Fruit fly (Drosophila melanogaster) whole organism, embryonic: ENCODE results near the gene CG32708.
A peak's percentile ranks its signal among the peaks of the same experiment; 100 is the strongest.

Experiments
- Ada2b ChIP-seq: fragments of 200-800 bp; sonication (Bioruptor generic); IDR thresholded peaks from 2 replicates; pipeline ENCODE4 v1.3.6; 2022; ENCODE audit warnings: missing biosample characterization, missing genetic modification characterization
- Asciz ChIP-seq: fragments of 200-800 bp; sonication (Bioruptor generic); optimal IDR thresholded peaks from 2 replicates; lab custom pipeline; 2017; ENCODE audit warnings: missing biosample characterization, mild to moderate bottlenecking, missing genetic modification characterization, missing genetic modification reagents
- Atf-2 ChIP-seq: fragments of 200-800 bp; sonication (Bioruptor generic); optimal IDR thresholded peaks from 2 replicates; lab custom pipeline; 2016; ENCODE audit warnings: missing biosample characterization, missing genetic modification characterization
- B-H1 ChIP-seq: fragments of 200-800 bp; sonication (Bioruptor generic); IDR thresholded peaks from 3 replicates; pipeline ENCODE4 v1.3.6; 2022; ENCODE audit warnings: missing biosample characterization, missing genetic modification characterization
- Bteb2 ChIP-seq: fragments of 200-800 bp; sonication (Bioruptor generic); optimal IDR thresholded peaks from 2 replicates; lab custom pipeline; 2016; ENCODE audit warnings: missing biosample characterization, missing genetic modification characterization
- CG10431 ChIP-seq: fragments of 200-800 bp; sonication (Bioruptor generic); optimal IDR thresholded peaks from 3 replicates; lab custom pipeline; 2018; ENCODE audit warnings: missing biosample characterization, mild to moderate bottlenecking, missing genetic modification characterization
- CG10462 ChIP-seq: fragments of 200-800 bp; sonication (Bioruptor generic); optimal IDR thresholded peaks from 2 replicates; lab custom pipeline; 2016; ENCODE audit warnings: missing biosample characterization, missing genetic modification characterization
- CG11247 ChIP-seq: fragments of 200-800 bp; sonication (Bioruptor generic); IDR thresholded peaks from 2 replicates; pipeline ENCODE4 v1.3.6; 2022; ENCODE audit warnings: missing biosample characterization, missing genetic modification characterization
- CG11696 ChIP-seq: fragments of 200-800 bp; sonication (Bioruptor generic); IDR thresholded peaks from 2 replicates; pipeline ENCODE4 v1.3.6; 2022; ENCODE audit warnings: missing biosample characterization, missing genetic modification characterization
- CG13123 ChIP-seq: fragments of 200-800 bp; sonication (Bioruptor generic); optimal IDR thresholded peaks from 2 replicates; lab custom pipeline; 2016; ENCODE audit warnings: missing biosample characterization, missing genetic modification characterization
- CG13894 ChIP-seq: fragments of 200-800 bp; sonication (Bioruptor generic); optimal IDR thresholded peaks from 3 replicates; lab custom pipeline; 2018; ENCODE audit warnings: missing biosample characterization, mild to moderate bottlenecking, missing genetic modification characterization, moderate library complexity
- CG14441 ChIP-seq: fragments of 200-800 bp; sonication (Bioruptor generic); IDR thresholded peaks from 2 replicates; pipeline ENCODE4 v1.3.6; 2022; ENCODE audit warnings: missing biosample characterization, missing genetic modification characterization
- CG15514 ChIP-seq: fragments of 200-800 bp; sonication (Bioruptor generic); optimal IDR thresholded peaks from 3 replicates; lab custom pipeline; 2017; ENCODE audit warnings: missing biosample characterization, missing genetic modification characterization, mild to moderate bottlenecking, moderate library complexity, missing genetic modification reagents
- CG15696 ChIP-seq: fragments of 200-800 bp; sonication (Bioruptor generic); optimal IDR thresholded peaks from 2 replicates; lab custom pipeline; 2019; ENCODE audit warnings: missing biosample characterization, mild to moderate bottlenecking, missing genetic modification characterization, moderate library complexity
- CG17802 ChIP-seq: fragments of 200-800 bp; sonication (Bioruptor generic); optimal IDR thresholded peaks from 2 replicates; lab custom pipeline; 2018; ENCODE audit warnings: missing biosample characterization, mild to moderate bottlenecking, missing genetic modification characterization, moderate library complexity
- CG18262 ChIP-seq: fragments of 200-800 bp; optimal IDR thresholded peaks from 3 replicates; lab custom pipeline; 2019; ENCODE audit warnings: missing biosample characterization, mild to moderate bottlenecking, missing genetic modification characterization, moderate library complexity
- CG2120 ChIP-seq: fragments of 200-800 bp; sonication (Bioruptor generic); optimal IDR thresholded peaks from 3 replicates; lab custom pipeline; 2016; ENCODE audit warnings: missing biosample characterization, missing genetic modification characterization
- CG2199 ChIP-seq: fragments of 200-800 bp; sonication (Bioruptor generic); IDR thresholded peaks from 3 replicates; pipeline ENCODE4 v1.3.6; 2022; ENCODE audit warnings: missing biosample characterization, missing genetic modification characterization
- CG31388 ChIP-seq: fragments of 200-800 bp; sonication (Bioruptor generic); optimal IDR thresholded peaks from 2 replicates; lab custom pipeline; 2016; ENCODE audit warnings: missing biosample characterization, missing genetic modification characterization
- CG3281 ChIP-seq: fragments of 200-800 bp; sonication (Bioruptor generic); optimal IDR thresholded peaks from 3 replicates; lab custom pipeline; 2017; ENCODE audit warnings: missing biosample characterization, mild to moderate bottlenecking, missing genetic modification characterization
- CG4617 ChIP-seq: fragments of 200-800 bp; sonication (Bioruptor generic); optimal IDR thresholded peaks from 3 replicates; lab custom pipeline; 2016; ENCODE audit warnings: missing biosample characterization, missing genetic modification characterization, borderline replicate concordance
- CG5180 ChIP-seq: fragments of 200-800 bp; sonication (Bioruptor generic); optimal IDR thresholded peaks from 3 replicates; lab custom pipeline; 2017; ENCODE audit warnings: missing biosample characterization, missing genetic modification characterization, mild to moderate bottlenecking, moderate library complexity, missing genetic modification reagents
- CG5953 ChIP-seq: fragments of 200-800 bp; sonication (Bioruptor generic); IDR thresholded peaks from 2 replicates; pipeline ENCODE4 v1.3.6; 2022; ENCODE audit warnings: missing biosample characterization, missing genetic modification characterization
- Drgx ChIP-seq: fragments of 200-800 bp; sonication (Bioruptor generic); IDR thresholded peaks from 2 replicates; pipeline ENCODE4 v1.3.6; 2022; ENCODE audit warnings: missing biosample characterization, missing genetic modification characterization
- Ets97D ChIP-seq: fragments of 200-800 bp; sonication (Bioruptor generic); optimal IDR thresholded peaks from 3 replicates; lab custom pipeline; 2016; ENCODE audit warnings: missing biosample characterization, missing genetic modification characterization
- Fer1 ChIP-seq: fragments of 200-800 bp; sonication (Bioruptor generic); optimal IDR thresholded peaks from 2 replicates; lab custom pipeline; 2017; ENCODE audit warnings: missing biosample characterization, mild to moderate bottlenecking, missing genetic modification characterization
- Hand ChIP-seq: fragments of 200-800 bp; sonication (Bioruptor generic); optimal IDR thresholded peaks from 2 replicates; lab custom pipeline; 2017; ENCODE audit warnings: mild to moderate bottlenecking, missing biosample characterization, missing genetic modification reagents, missing genetic modification characterization
- Kr ChIP-seq: fragments of 200-800 bp; sonication (Bioruptor generic); optimal IDR thresholded peaks from 2 replicates; lab custom pipeline; 2017; ENCODE audit warnings: missing biosample characterization, mild to moderate bottlenecking, missing genetic modification characterization
- Lhr ChIP-seq: fragments of 200-800 bp; sonication (Bioruptor generic); optimal IDR thresholded peaks from 3 replicates; lab custom pipeline; 2017; ENCODE audit warnings: mild to moderate bottlenecking, missing biosample characterization, missing genetic modification reagents, missing genetic modification characterization
- Mad ChIP-seq: fragments of 200-800 bp; sonication (Bioruptor generic); optimal IDR thresholded peaks from 2 replicates; lab custom pipeline; 2016; ENCODE audit warnings: missing biosample characterization, missing genetic modification characterization
- NFAT ChIP-seq: fragments of 200-800 bp; sonication (Bioruptor generic); IDR thresholded peaks from 2 replicates; pipeline ENCODE4 v1.3.6; 2022; ENCODE audit warnings: missing biosample characterization, missing genetic modification characterization
- Neu2 ChIP-seq: fragments of 200-800 bp; sonication (Bioruptor generic); optimal IDR thresholded peaks from 3 replicates; lab custom pipeline; 2016; ENCODE audit warnings: missing biosample characterization, missing genetic modification characterization, borderline replicate concordance
- Opbp ChIP-seq: fragments of 200-800 bp; sonication (Bioruptor generic); IDR thresholded peaks from 3 replicates; pipeline ENCODE4 v1.3.6; 2022; ENCODE audit warnings: missing biosample characterization, missing genetic modification characterization; ENCODE audit not compliant: partially characterized antibody
- ci ChIP-seq: fragments of 200-800 bp; sonication (Bioruptor generic); IDR thresholded peaks from 3 replicates; pipeline ENCODE4 v1.3.6; 2022; ENCODE audit warnings: missing biosample characterization, missing genetic modification characterization
- disco-r ChIP-seq: fragments of 200-800 bp; sonication (Bioruptor generic); optimal IDR thresholded peaks from 2 replicates; lab custom pipeline; 2016; ENCODE audit warnings: missing biosample characterization, missing genetic modification characterization
- dmrt11E ChIP-seq: fragments of 200-800 bp; sonication (Bioruptor generic); optimal IDR thresholded peaks from 3 replicates; lab custom pipeline; 2018; ENCODE audit warnings: missing biosample characterization, mild to moderate bottlenecking, missing genetic modification characterization, moderate library complexity
- ems ChIP-seq: fragments of 200-800 bp; sonication (Bioruptor generic); optimal IDR thresholded peaks from 3 replicates; lab custom pipeline; 2016; ENCODE audit warnings: missing biosample characterization, missing genetic modification characterization
- fu2 ChIP-seq: fragments of 200-800 bp; sonication (Bioruptor generic); optimal IDR thresholded peaks from 2 replicates; lab custom pipeline; 2016; ENCODE audit warnings: missing biosample characterization, missing genetic modification characterization
- gem ChIP-seq: fragments of 200-800 bp; sonication (Bioruptor generic); optimal IDR thresholded peaks from 2 replicates; lab custom pipeline; 2019; ENCODE audit warnings: missing biosample characterization, mild to moderate bottlenecking, missing genetic modification characterization, moderate library complexity
- insv ChIP-seq, 2 experiments: fragments of 200-800 bp; sonication (Bioruptor generic); optimal IDR thresholded peaks; 3 replicates each; lab custom pipeline; 2016 to 2018; ENCODE audit warnings: missing biosample characterization in 2 of 2, missing genetic modification characterization in 2 of 2
- ken ChIP-seq: fragments of 200-800 bp; sonication (Bioruptor generic); IDR thresholded peaks from 3 replicates; pipeline ENCODE4 v1.3.6; 2022; ENCODE audit warnings: missing biosample characterization, missing genetic modification characterization
- kni ChIP-seq: fragments of 200-800 bp; sonication (Bioruptor generic); optimal IDR thresholded peaks from 3 replicates; lab custom pipeline; 2017; ENCODE audit warnings: mild to moderate bottlenecking, missing biosample characterization, missing genetic modification reagents, missing genetic modification characterization
- pho ChIP-seq: fragments of 200-800 bp; sonication (Bioruptor generic); optimal IDR thresholded peaks from 2 replicates; lab custom pipeline; 2016; ENCODE audit warnings: missing biosample characterization, missing genetic modification characterization
- psq ChIP-seq: fragments of 200-800 bp; sonication (Bioruptor generic); optimal IDR thresholded peaks from 2 replicates; lab custom pipeline; 2017; ENCODE audit warnings: missing biosample characterization, missing genetic modification characterization
- repo ChIP-seq: fragments of 200-800 bp; sonication (Bioruptor generic); optimal IDR thresholded peaks from 2 replicates; lab custom pipeline; 2016; ENCODE audit warnings: missing biosample characterization, missing genetic modification characterization
- sens ChIP-seq: fragments of 200-800 bp; sonication (Bioruptor generic); peaks from one replicate; lab custom pipeline; 2016; ENCODE audit warnings: missing biosample characterization, missing genetic modification characterization
- sima ChIP-seq: fragments of 200-800 bp; sonication (Bioruptor generic); optimal IDR thresholded peaks from 2 replicates; lab custom pipeline; 2016; ENCODE audit warnings: missing biosample characterization, missing genetic modification characterization
- tll ChIP-seq, 2 experiments: fragments of 200-800 bp in 1 of 2; fragments of >200 bp in 1 of 2; sonication (Bioruptor generic) in 1 of 2; optimal IDR thresholded peaks; 2 replicates each; lab custom pipeline; 2017 to 2019; ENCODE audit warnings: missing biosample characterization in 2 of 2, missing genetic modification characterization in 2 of 2, mild to moderate bottlenecking in 1 of 2, moderate library complexity in 1 of 2
- vvl ChIP-seq: fragments of 200-800 bp; sonication (Bioruptor generic); IDR thresholded peaks from 2 replicates; pipeline ENCODE4 v1.3.6; 2022; ENCODE audit warnings: missing biosample characterization, missing genetic modification characterization
- zen2 ChIP-seq: fragments of 200-800 bp; sonication (Bioruptor generic); IDR thresholded peaks from 3 replicates; pipeline ENCODE4 v1.3.6; 2022; ENCODE audit warnings: missing biosample characterization, missing genetic modification characterization; ENCODE audit not compliant: partially characterized antibody

Gene CG32708

DNA sequence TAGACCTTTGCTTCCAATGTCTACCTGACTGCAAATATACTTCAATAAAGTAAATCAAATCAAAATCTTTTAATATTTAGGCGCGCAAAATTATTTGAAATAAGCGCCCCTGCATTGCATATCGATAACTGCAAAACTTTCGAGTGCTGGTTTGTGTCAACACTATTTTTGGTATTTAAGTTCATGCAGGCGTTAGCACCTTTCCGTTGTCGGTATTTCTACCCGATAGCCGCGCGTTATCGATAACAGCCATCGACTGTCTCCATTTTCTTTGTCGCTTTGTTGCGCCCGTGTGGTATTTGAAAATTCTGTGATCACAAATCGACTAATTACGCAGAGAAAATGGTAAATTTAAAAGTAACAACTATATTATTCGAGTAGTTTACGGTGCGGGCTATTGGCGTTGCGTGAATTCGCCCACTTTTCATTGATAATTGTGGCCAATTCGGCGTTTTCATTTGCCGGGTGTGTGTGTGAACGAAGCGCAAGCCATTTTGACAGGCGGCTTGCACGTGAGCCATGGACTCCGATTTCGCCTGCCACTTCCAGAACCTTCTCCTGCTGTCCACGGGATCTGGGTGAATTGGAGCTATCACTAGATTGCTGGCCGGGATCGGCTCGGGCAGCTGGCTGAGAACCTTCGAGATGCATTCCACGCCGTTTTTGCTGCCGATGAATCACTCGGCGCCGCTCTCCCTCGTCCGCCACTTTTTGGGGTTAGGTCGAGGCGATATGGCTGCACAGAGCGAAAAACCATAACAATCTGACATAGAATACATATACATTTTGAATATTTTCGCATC lies 3.7 kb downstream of the CG32708 start, which contains the start of gene CCT2:
CCT2 (plus strand) TSS at position 260 of the 803 bp plus-strand sequence.
- TF ChIP-seq insv (GFP tag; optimal IDR thresholded peaks at IDR 0.05; lab: Kevin White, UChicago), result peak in 1 of 2 experiments; percentile 12
- no peak for TF ChIP-seq CG10462
- TF ChIP-seq Atf-2 (GFP tag; lab: Kevin White, UChicago), result no peak
- no peak for TF ChIP-seq kni (GFP tag; lab: Kevin White, UChicago)
- no peak for TF ChIP-seq CG2120
- TF ChIP-seq Hand (GFP tag; lab: Kevin White, UChicago), result peak; percentile 3
- no peak for TF ChIP-seq Ada2b (GFP tag; lab: Robert Waterston, UW)
- TF ChIP-seq CG15514 (GFP tag; lab: Kevin White, UChicago), result peak; percentile 63
- peak; percentile 80 for TF ChIP-seq sens
- no peak for TF ChIP-seq vvl
- TF ChIP-seq CG5953 (GFP tag; lab: Robert Waterston, UW), result no peak
- TF ChIP-seq ken (GFP tag; lab: Robert Waterston, UW), result no peak
- TF ChIP-seq Kr (GFP tag; lab: Kevin White, UChicago), result no peak
- no peak for TF ChIP-seq repo
- TF ChIP-seq fu2, result no peak
- TF ChIP-seq psq (GFP tag; lab: Kevin White, UChicago), result no peak
- TF ChIP-seq CG13894, result no peak
- 0 out of 3 replicates have a peak, but pooled peaks have one; percentile 14 for TF ChIP-seq ci
- TF ChIP-seq CG13123 (GFP tag; lab: Kevin White, UChicago), result no peak
- TF ChIP-seq Neu2 (GFP tag; lab: Kevin White, UChicago), result no peak
- no peak for TF ChIP-seq CG18262 (tag; lab: Kevin White, UChicago)
- TF ChIP-seq Ets97D (GFP tag; lab: Kevin White, UChicago), result peak; percentile 67
- no peak for TF ChIP-seq Bteb2
- TF ChIP-seq Lhr, result peak; percentile 30
- no peak for TF ChIP-seq CG2199 (GFP tag; lab: Robert Waterston, UW)
- no peak for TF ChIP-seq CG31388 (GFP tag; lab: Kevin White, UChicago)
- no peak for TF ChIP-seq CG10431 (GFP tag; lab: Kevin White, UChicago)
- no peak for TF ChIP-seq NFAT
- TF ChIP-seq CG4617 (GFP tag; lab: Kevin White, UChicago), result no peak
- TF ChIP-seq CG3281 (GFP tag; lab: Kevin White, UChicago), result no peak
- TF ChIP-seq zen2 (GFP tag; lab: Robert Waterston, UW), result no peak
- TF ChIP-seq Asciz, result no peak
- no peak; the same call in 1 of the 2 replicates for TF ChIP-seq Drgx (GFP tag; lab: Robert Waterston, UW)
- TF ChIP-seq CG11247, result no peak
- peak; percentile 5 for TF ChIP-seq Fer1 (GFP tag; lab: Kevin White, UChicago)
- no peak for TF ChIP-seq Mad
- TF ChIP-seq dmrt11E (tag; lab: Kevin White, UChicago), result no peak
- TF ChIP-seq CG5180, result no peak
- TF ChIP-seq Opbp (GFP tag; lab: Robert Waterston, UW), result peak; percentile 73
- TF ChIP-seq tll (GFP tag; optimal IDR thresholded peaks at IDR 0.05; lab: Kevin White, UChicago), result no peak
- TF ChIP-seq CG17802, result no peak
- no peak for TF ChIP-seq ems (GFP tag; lab: Kevin White, UChicago)
- TF ChIP-seq pho (GFP tag; lab: Kevin White, UChicago), result no peak
- no peak for TF ChIP-seq CG15696 (tag; lab: Kevin White, UChicago)
- no peak for TF ChIP-seq disco-r
- TF ChIP-seq B-H1 (GFP tag; lab: Robert Waterston, UW), result no peak
- TF ChIP-seq sima (GFP tag; lab: Kevin White, UChicago), result no peak
- TF ChIP-seq gem (tag; lab: Kevin White, UChicago), result no peak
- TF ChIP-seq CG14441 (GFP tag; lab: Robert Waterston, UW), result no peak
- no peak for TF ChIP-seq CG11696 (GFP tag; lab: Robert Waterston, UW)
